Fruit fly (Drosophila melanogaster) whole organism, embryonic: Measurements from ENCODE around the gene nmdyn-D6.

Experiments
- CG10209 ChIP-seq: fragments of 200-800 bp; sonication (Bioruptor generic); optimal IDR thresholded peaks from 3 replicates; lab custom pipeline; 2017; ENCODE audit warnings: missing biosample characterization, mild to moderate bottlenecking, missing genetic modification characterization, missing genetic modification reagents
- CG11398 ChIP-seq: fragments of 200-800 bp; sonication (Bioruptor generic); optimal IDR thresholded peaks from 2 replicates; lab custom pipeline; 2016; ENCODE audit warnings: missing biosample characterization, missing genetic modification characterization
- CG12219 ChIP-seq: fragments of 200-800 bp; sonication (Bioruptor generic); optimal IDR thresholded peaks from 3 replicates; lab custom pipeline; 2018; ENCODE audit warnings: missing biosample characterization, mild to moderate bottlenecking, missing genetic modification characterization
- CG15514 ChIP-seq: fragments of 200-800 bp; sonication (Bioruptor generic); optimal IDR thresholded peaks from 3 replicates; lab custom pipeline; 2017; ENCODE audit warnings: missing biosample characterization, missing genetic modification characterization, mild to moderate bottlenecking, moderate library complexity, missing genetic modification reagents
- CG2202 ChIP-seq: fragments of 200-800 bp; sonication (Bioruptor generic); optimal IDR thresholded peaks from 2 replicates; lab custom pipeline; 2018; ENCODE audit warnings: missing biosample characterization, mild to moderate bottlenecking, missing genetic modification characterization
- CG2712 ChIP-seq: fragments of 200-800 bp; optimal IDR thresholded peaks from 3 replicates; lab custom pipeline; 2019; ENCODE audit warnings: missing biosample characterization, mild to moderate bottlenecking, missing genetic modification characterization, moderate library complexity
- CG31388 ChIP-seq: fragments of 200-800 bp; sonication (Bioruptor generic); optimal IDR thresholded peaks from 2 replicates; lab custom pipeline; 2016; ENCODE audit warnings: missing biosample characterization, missing genetic modification characterization
- CG4282 ChIP-seq: fragments of 200-800 bp; sonication (Bioruptor generic); optimal IDR thresholded peaks from 2 replicates; lab custom pipeline; 2016; ENCODE audit warnings: missing biosample characterization, missing genetic modification characterization
- CG4360 ChIP-seq: fragments of 200-800 bp; sonication (Bioruptor generic); IDR thresholded peaks from 2 replicates; pipeline ENCODE4 v1.3.6; 2022; ENCODE audit warnings: missing biosample characterization, missing genetic modification characterization
- CG4404 ChIP-seq: fragments of 200-800 bp; sonication (Bioruptor generic); IDR thresholded peaks from 2 replicates; pipeline ENCODE4 v1.3.6; 2022; ENCODE audit warnings: missing biosample characterization, missing genetic modification characterization
- CG4707 ChIP-seq: fragments of 200-800 bp; sonication (Bioruptor generic); optimal IDR thresholded peaks from 2 replicates; lab custom pipeline; 2018; ENCODE audit warnings: missing biosample characterization, mild to moderate bottlenecking, missing genetic modification characterization, moderate library complexity
- CG4854 ChIP-seq: fragments of 200-800 bp; sonication (Bioruptor generic); optimal IDR thresholded peaks from 2 replicates; lab custom pipeline; 2016; ENCODE audit warnings: missing biosample characterization, missing genetic modification characterization, inconsistent platforms
- CG6683 ChIP-seq: fragments of 200-800 bp; sonication (Bioruptor generic); optimal IDR thresholded peaks from 2 replicates; lab custom pipeline; 2017; ENCODE audit warnings: missing biosample characterization, mild to moderate bottlenecking, missing genetic modification characterization, missing genetic modification reagents
- CG7357 ChIP-seq: fragments of 200-800 bp; sonication (Bioruptor generic); IDR thresholded peaks from 3 replicates; pipeline ENCODE4 v1.3.6; 2022; ENCODE audit warnings: missing biosample characterization, missing genetic modification characterization
- CG7745 ChIP-seq: fragments of 200-800 bp; sonication (Bioruptor generic); optimal IDR thresholded peaks from 2 replicates; lab custom pipeline; 2018; ENCODE audit warnings: missing biosample characterization, mild to moderate bottlenecking, missing genetic modification characterization, moderate library complexity
- CG7987 ChIP-seq: fragments of 200-800 bp; sonication (Bioruptor generic); optimal IDR thresholded peaks from 2 replicates; lab custom pipeline; 2018; ENCODE audit warnings: missing biosample characterization, mild to moderate bottlenecking, missing genetic modification characterization, moderate library complexity
- CG8388 ChIP-seq: fragments of 200-800 bp; sonication (Bioruptor generic); optimal IDR thresholded peaks from 2 replicates; lab custom pipeline; 2019; ENCODE audit warnings: missing biosample characterization, mild to moderate bottlenecking, missing genetic modification characterization, moderate library complexity
- CHES-1-like ChIP-seq: fragments of 200-800 bp; sonication (Bioruptor generic); optimal IDR thresholded peaks from 2 replicates; lab custom pipeline; 2016; ENCODE audit warnings: missing biosample characterization, missing genetic modification characterization
- CoRest ChIP-seq: fragments of 200-800 bp; sonication (Bioruptor generic); optimal IDR thresholded peaks from 3 replicates; lab custom pipeline; 2018; ENCODE audit warnings: missing biosample characterization, mild to moderate bottlenecking, missing genetic modification characterization, moderate library complexity
- CrebB ChIP-seq: fragments of 200-800 bp; sonication (Bioruptor generic); optimal IDR thresholded peaks from 3 replicates; lab custom pipeline; 2018; ENCODE audit warnings: missing biosample characterization, mild to moderate bottlenecking, missing genetic modification characterization
- D19B ChIP-seq: fragments of 200-800 bp; sonication (Bioruptor generic); optimal IDR thresholded peaks from 2 replicates; lab custom pipeline; 2017; ENCODE audit warnings: missing biosample characterization, mild to moderate bottlenecking, missing genetic modification characterization
- Dad ChIP-seq: fragments of 200-800 bp; sonication (Bioruptor generic); optimal IDR thresholded peaks from 3 replicates; lab custom pipeline; 2016; ENCODE audit warnings: missing biosample characterization, missing genetic modification characterization
- Eip74EF ChIP-seq, 2 experiments: fragments of 200-800 bp in 1 of 2; fragments of >200 bp in 1 of 2; sonication (Bioruptor generic) in 1 of 2; optimal IDR thresholded peaks; 2 replicates each; lab custom pipeline; 2017 to 2019; ENCODE audit warnings: missing biosample characterization in 2 of 2, missing genetic modification characterization in 2 of 2, mild to moderate bottlenecking in 1 of 2, moderate library complexity in 1 of 2
- Hmx ChIP-seq: fragments of 200-800 bp; sonication (Bioruptor generic); optimal IDR thresholded peaks from 2 replicates; lab custom pipeline; 2016; ENCODE audit warnings: missing biosample characterization, missing genetic modification characterization
- Jarid2 ChIP-seq: fragments of 200-800 bp; sonication (Bioruptor generic); optimal IDR thresholded peaks from 3 replicates; lab custom pipeline; 2017; ENCODE audit warnings: mild to moderate bottlenecking, missing biosample characterization, missing genetic modification reagents, missing genetic modification characterization
- Meics ChIP-seq: fragments of 200-800 bp; sonication (Bioruptor generic); optimal IDR thresholded peaks from 2 replicates; lab custom pipeline; 2017; ENCODE audit warnings: missing biosample characterization, mild to moderate bottlenecking, missing genetic modification characterization
- NC2α ChIP-seq: fragments of 200-800 bp; sonication (Bioruptor generic); optimal IDR thresholded peaks from 2 replicates; lab custom pipeline; 2016; ENCODE audit warnings: missing biosample characterization, missing genetic modification characterization
- NK7.1 ChIP-seq: fragments of 200-800 bp; sonication (Bioruptor generic); optimal IDR thresholded peaks from 3 replicates; lab custom pipeline; 2016; ENCODE audit warnings: missing biosample characterization, missing genetic modification characterization
- PHDP ChIP-seq: fragments of 200-800 bp; sonication (Bioruptor generic); optimal IDR thresholded peaks from 3 replicates; lab custom pipeline; 2018; ENCODE audit warnings: missing biosample characterization, mild to moderate bottlenecking, missing genetic modification characterization, moderate library complexity
- Pdp1 ChIP-seq, 2 experiments: fragments of 200-800 bp; sonication (Bioruptor generic); optimal IDR thresholded peaks; 3 replicates each; lab custom pipeline; 2016; ENCODE audit warnings: missing biosample characterization in 2 of 2, missing genetic modification characterization in 2 of 2, mild to moderate bottlenecking in 1 of 2, moderate library complexity in 1 of 2
- Ravus ChIP-seq: fragments of 200-800 bp; sonication (Bioruptor generic); IDR thresholded peaks from 2 replicates; pipeline ENCODE4 v1.3.6; 2022; ENCODE audit warnings: missing biosample characterization, missing genetic modification characterization
- Sin3A ChIP-seq: fragments of >200 bp; optimal IDR thresholded peaks from 2 replicates; lab custom pipeline; 2018
- Sry-δ ChIP-seq: fragments of 200-800 bp; sonication (Bioruptor generic); optimal IDR thresholded peaks from 2 replicates; lab custom pipeline; 2016; ENCODE audit warnings: missing biosample characterization, missing genetic modification characterization
- Taf1 ChIP-seq: fragments of 200-800 bp; sonication (Bioruptor generic); IDR thresholded peaks from 2 replicates; pipeline ENCODE4 v1.3.6; 2022; ENCODE audit warnings: missing biosample characterization, missing genetic modification characterization
- Vsx1 ChIP-seq: fragments of 200-800 bp; sonication (Bioruptor generic); optimal IDR thresholded peaks from 2 replicates; lab custom pipeline; 2017; ENCODE audit warnings: missing biosample characterization, mild to moderate bottlenecking, missing genetic modification characterization, missing genetic modification reagents
- abd-A ChIP-seq: fragments of 200-800 bp; sonication (Bioruptor generic); optimal IDR thresholded peaks from 3 replicates; lab custom pipeline; 2019; ENCODE audit warnings: missing biosample characterization, mild to moderate bottlenecking, missing genetic modification characterization, moderate library complexity
- ase ChIP-seq: fragments of 200-800 bp; sonication (Bioruptor generic); IDR thresholded peaks from 3 replicates; pipeline ENCODE4 v1.3.6; 2022; ENCODE audit warnings: missing biosample characterization, missing genetic modification characterization
- ash1 ChIP-seq: fragments of 200-800 bp; sonication (Bioruptor generic); optimal IDR thresholded peaks from 2 replicates; lab custom pipeline; 2018; ENCODE audit warnings: missing biosample characterization, mild to moderate bottlenecking, missing genetic modification characterization
- bab2 ChIP-seq: fragments of 200-800 bp; sonication (Bioruptor generic); optimal IDR thresholded peaks from 2 replicates; lab custom pipeline; 2016; ENCODE audit warnings: missing biosample characterization, missing genetic modification characterization
- cwo ChIP-seq: fragments of 200-800 bp; sonication (Bioruptor generic); optimal IDR thresholded peaks from 3 replicates; lab custom pipeline; 2017; ENCODE audit warnings: missing biosample characterization, missing genetic modification characterization, mild to moderate bottlenecking, moderate library complexity, missing genetic modification reagents
- dpn ChIP-seq, 2 experiments: fragments of 200-800 bp; sonication (Bioruptor generic); optimal IDR thresholded peaks; 3 replicates each; lab custom pipeline; 2016; ENCODE audit warnings: missing biosample characterization in 2 of 2, missing genetic modification characterization in 2 of 2
- hb ChIP-seq: fragments of 200-800 bp; sonication (Bioruptor generic); IDR thresholded peaks from 3 replicates; pipeline ENCODE4 v1.3.6; 2022; ENCODE audit warnings: missing biosample characterization, missing genetic modification characterization; ENCODE audit not compliant: partially characterized antibody
- lbe ChIP-seq: fragments of 200-800 bp; sonication (Bioruptor generic); optimal IDR thresholded peaks from 2 replicates; lab custom pipeline; 2016; ENCODE audit warnings: missing biosample characterization, mild to moderate bottlenecking, missing genetic modification characterization
- run ChIP-seq: fragments of 200-800 bp; sonication (Bioruptor generic); optimal IDR thresholded peaks from 3 replicates; lab custom pipeline; 2018; ENCODE audit warnings: missing biosample characterization, mild to moderate bottlenecking, missing genetic modification characterization
- slbo ChIP-seq: fragments of 200-800 bp; sonication (Bioruptor generic); IDR thresholded peaks from 2 replicates; pipeline ENCODE4 v1.3.6; 2022; ENCODE audit warnings: missing biosample characterization, missing genetic modification characterization
- stc ChIP-seq: fragments of 200-800 bp; sonication (Bioruptor generic); IDR thresholded peaks from 2 replicates; pipeline ENCODE4 v1.3.6; 2022; ENCODE audit warnings: missing biosample characterization, missing genetic modification characterization
- ttk ChIP-seq: fragments of 200-800 bp; sonication (Bioruptor generic); IDR thresholded peaks from 2 replicates; pipeline ENCODE4 v2.1.2; 2022; ENCODE audit warnings: missing biosample characterization, missing genetic modification characterization
- unpg ChIP-seq: fragments of 200-800 bp; sonication (Bioruptor generic); optimal IDR thresholded peaks from 3 replicates; lab custom pipeline; 2018; ENCODE audit warnings: missing biosample characterization, mild to moderate bottlenecking, missing genetic modification characterization, moderate library complexity
- zen ChIP-seq: fragments of 200-800 bp; sonication (Bioruptor generic); optimal IDR thresholded peaks from 3 replicates; lab custom pipeline; 2018; ENCODE audit warnings: missing biosample characterization, mild to moderate bottlenecking, missing genetic modification characterization, moderate library complexity
- zfh2 ChIP-seq: fragments of 200-800 bp; sonication (Bioruptor generic); optimal IDR thresholded peaks from 2 replicates; lab custom pipeline; 2016; ENCODE audit warnings: missing biosample characterization, missing genetic modification characterization

The nmdyn-D6 gene

DNA sequence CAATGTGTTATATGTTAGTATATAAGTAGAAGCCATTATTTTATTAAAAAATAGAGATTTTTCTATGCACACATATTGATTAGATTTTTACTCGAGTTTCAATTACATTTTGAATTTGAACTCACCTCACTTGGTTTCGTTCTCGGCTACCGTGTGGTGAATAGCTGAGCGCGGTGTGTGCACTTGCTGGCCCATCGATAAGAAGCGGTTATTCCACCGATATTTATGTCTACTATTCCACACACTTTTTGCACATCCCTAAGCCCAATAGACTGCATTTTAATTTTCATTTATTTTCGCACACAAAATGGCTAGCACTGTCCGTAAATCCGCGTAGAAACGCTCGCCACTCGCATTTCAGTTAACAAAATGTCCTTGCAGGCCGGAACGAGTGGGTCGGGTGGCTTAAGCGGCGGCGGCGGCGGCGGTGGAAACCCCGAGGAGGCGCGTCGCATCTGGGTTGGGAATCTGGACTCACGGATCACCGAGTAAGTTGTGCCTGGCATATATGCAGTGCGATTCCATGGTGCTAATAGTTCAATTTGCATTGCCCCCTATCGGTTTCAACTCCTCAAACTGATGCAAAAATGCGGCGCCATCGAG, 3.0 kb upstream of the nmdyn-D6 start, which contains the start of gene CG14414 (continued):
- TF ChIP-seq CHES-1-like (GFP tag; lab: Kevin White, UChicago): peak; percentile 12
- TF ChIP-seq CG11398 (GFP tag; lab: Kevin White, UChicago): no peak
- no peak for TF ChIP-seq CG12219
- peak; percentile 78 for TF ChIP-seq hb (GFP tag; lab: Robert Waterston, UW)
- TF ChIP-seq CG7987 (GFP tag; lab: Kevin White, UChicago): no peak
- TF ChIP-seq abd-A (tag; lab: Kevin White, UChicago): no peak
- TF ChIP-seq CG4707: no peak
- no peak for TF ChIP-seq CG2202
- TF ChIP-seq CG6683 (GFP tag; lab: Kevin White, UChicago): no peak
- no peak for TF ChIP-seq CG7745 (tag; lab: Kevin White, UChicago)
- TF ChIP-seq ase (GFP tag; lab: Robert Waterston, UW): no peak
- TF ChIP-seq ttk (GFP tag; lab: Robert Waterston, UW): no peak
- peak; percentile 18 for TF ChIP-seq CoRest
- no peak for TF ChIP-seq CG4360 (GFP tag; lab: Robert Waterston, UW)
- TF ChIP-seq NC2α (GFP tag; lab: Kevin White, UChicago): no peak
- TF ChIP-seq Vsx1 (GFP tag; lab: Kevin White, UChicago): no peak
- TF ChIP-seq CG4404 (GFP tag; lab: Robert Waterston, UW): no peak
- TF ChIP-seq CG31388 (GFP tag; lab: Kevin White, UChicago): no peak
- TF ChIP-seq CG10209: no peak
- no peak for TF ChIP-seq NK7.1 (GFP tag; lab: Kevin White, UChicago)
- no peak for TF ChIP-seq D19B
- TF ChIP-seq CG15514 (GFP tag; lab: Kevin White, UChicago): peak; percentile 75
- TF ChIP-seq slbo: peak; percentile 74
- no peak for TF ChIP-seq unpg (GFP tag; lab: Kevin White, UChicago)
- TF ChIP-seq CrebB: no peak
- no peak for TF ChIP-seq run
- TF ChIP-seq CG2712 (tag; lab: Kevin White, UChicago): no peak
- no peak for TF ChIP-seq Jarid2 (GFP tag; lab: Kevin White, UChicago)
- TF ChIP-seq Ravus (GFP tag; lab: Robert Waterston, UW): no peak
- no peak for TF ChIP-seq ash1
- TF ChIP-seq stc (GFP tag; lab: Robert Waterston, UW): 0 out of 2 replicates have a peak, but pooled peaks have one; percentile 16
- no peak for TF ChIP-seq Hmx (GFP tag; lab: Kevin White, UChicago)
- TF ChIP-seq PHDP (tag; lab: Kevin White, UChicago): no peak
- no peak for TF ChIP-seq Eip74EF (GFP tag; optimal IDR thresholded peaks at IDR 0.05; lab: Kevin White, UChicago)
- peak; percentile 40 for TF ChIP-seq zfh2 (GFP tag; lab: Kevin White, UChicago)
- TF ChIP-seq Sry-δ (GFP tag; lab: Kevin White, UChicago): peak; percentile 96
- TF ChIP-seq CG8388 (GFP tag; lab: Kevin White, UChicago): no peak
- peak; percentile 22 for TF ChIP-seq Sin3A (lab: Kevin White, UChicago)
- no peak for TF ChIP-seq lbe
- TF ChIP-seq bab2 (GFP tag; lab: Kevin White, UChicago): no peak
- TF ChIP-seq Pdp1 (GFP tag; optimal IDR thresholded peaks at IDR 0.05; lab: Kevin White, UChicago): no peak
- peak; percentile 11 for TF ChIP-seq Dad (GFP tag; lab: Kevin White, UChicago)
- no peak for TF ChIP-seq CG4282 (GFP tag; lab: Kevin White, UChicago)
- peak in 1 of 2 experiments; percentile 28 for TF ChIP-seq dpn (GFP tag; optimal IDR thresholded peaks at IDR 0.05; lab: Kevin White, UChicago)
- peak; percentile 3 for TF ChIP-seq CG4854 (GFP tag; lab: Kevin White, UChicago)
- no peak for TF ChIP-seq cwo
- no peak for TF ChIP-seq Meics
- TF ChIP-seq zen: no peak
- TF ChIP-seq CG7357 (GFP tag; lab: Robert Waterston, UW): no peak
- no peak for TF ChIP-seq Taf1 (GFP tag; lab: Robert Waterston, UW)
